Worm (Caenorhabditis elegans): ENCODE data around the gene glb-31.

glb-31 gene

ce11 chrII:1285514-1285913 is 15.9 kb downstream of the glb-31 start, which contains the start of the genes Y57G7A.6 and Y57G7A.3:
Y57G7A.6 (minus strand) TSS chrII:1285614.
Y57G7A.3 (plus strand) TSS chrII:1285782.
- no peak for TF ChIP-seq nhr-76 (tag; optimal IDR thresholded peaks at IDR 0.05)
- TF ChIP-seq tra-1 (GFP tag; IDR thresholded peaks at IDR 0.05) = no peak
- TF ChIP-seq Y48G9A.11 (GFP tag; IDR thresholded peaks at IDR 0.05) = no peak
- no peak for TF ChIP-seq dmd-6 (GFP tag; IDR thresholded peaks at IDR 0.05)
- TF ChIP-seq pha-4 (GFP tag; IDR thresholded peaks at IDR 0.05) = no peak
- no peak for TF ChIP-seq pha-4 (tag; optimal IDR thresholded peaks at IDR 0.05)
- TF ChIP-seq ama-1 (optimal IDR thresholded peaks at IDR 0.05) = no peak
- TF ChIP-seq nhr-42 (GFP tag; IDR thresholded peaks at IDR 0.05) = no peak
- no peak for TF ChIP-seq nhr-28 (tag; optimal IDR thresholded peaks at IDR 0.05)
- TF ChIP-seq pqm-1 (tag; optimal IDR thresholded peaks at IDR 0.05) = no peak
- TF ChIP-seq dve-1 (tag; optimal IDR thresholded peaks at IDR 0.05; ENCODE audit: insufficient read depth) = no peak

- TF ChIP-seq Y48G9A.11 (GFP tag; IDR thresholded peaks at IDR 0.05) (no peak), lsy-2 (tag; optimal IDR thresholded peaks at IDR 0.05) (no peak), jun-1 (tag; optimal IDR thresholded peaks at IDR 0.05) (no peak), set-16 (GFP tag; IDR thresholded peaks at IDR 0.05) (peak; percentile 18; the same call in 1 of the 2 replicates)
Measured at ce11 chrII:1284985-1285384, 16.5 kb downstream of the glb-31 start.

- TF ChIP-seq aha-1 (tag) = peak; percentile 18
Measured at ce11 chrII:1278350-1278749, 23.1 kb downstream of the glb-31 start, which contains the start of gene srz-63. srz-63 (plus strand) TSS chrII:1278650.

ce11 chrII:1276778-1277177 is 24.7 kb downstream of the glb-31 start, which contains the start of gene Y57G7A.11:
Y57G7A.11 (minus strand) TSS chrII:1276878.
- no peak for TF ChIP-seq nhr-28 (tag; optimal IDR thresholded peaks at IDR 0.05)
- no peak for TF ChIP-seq tra-1 (GFP tag; IDR thresholded peaks at IDR 0.05)
- no peak for TF ChIP-seq ZK337.2 (GFP tag; IDR thresholded peaks at IDR 0.05)
- TF ChIP-seq spr-3 (GFP tag; optimal IDR thresholded peaks at IDR 0.05) = no peak
- TF ChIP-seq zfp-3 (GFP tag; conservative IDR thresholded peaks at IDR 0.05) = no peak
- no peak for TF ChIP-seq madf-9 (GFP tag; conservative IDR thresholded peaks at IDR 0.05)
- TF ChIP-seq nhr-11 (tag; optimal IDR thresholded peaks at IDR 0.05) = no peak
- TF ChIP-seq attf-4 (tag; optimal IDR thresholded peaks at IDR 0.05) = no peak
- TF ChIP-seq ztf-11 (tag; optimal IDR thresholded peaks at IDR 0.05) = no peak
- no peak for TF ChIP-seq zip-2 (tag; optimal IDR thresholded peaks at IDR 0.05)
- TF ChIP-seq nhr-111 (GFP tag; optimal IDR thresholded peaks at IDR 0.05) = no peak
- TF ChIP-seq dve-1 (tag; optimal IDR thresholded peaks at IDR 0.05; ENCODE audit: insufficient read depth) = no peak
- no peak for TF ChIP-seq saeg-2 (GFP tag; IDR thresholded peaks at IDR 0.05)
- no peak for TF ChIP-seq Y48G9A.11 (GFP tag; IDR thresholded peaks at IDR 0.05)
- TF ChIP-seq dmd-6 (GFP tag; IDR thresholded peaks at IDR 0.05) = no peak
- no peak for TF ChIP-seq mep-1 (tag; optimal IDR thresholded peaks at IDR 0.05)
- no peak for TF ChIP-seq lin-1 (GFP tag; IDR thresholded peaks at IDR 0.05)
- TF ChIP-seq F49E8.2 (tag; optimal IDR thresholded peaks at IDR 0.05; ENCODE audit: borderline replicate concordance) = no peak
- TF ChIP-seq ceh-44 (GFP tag; IDR thresholded peaks at IDR 0.05) = no peak
- no peak for TF ChIP-seq zfp-2 (tag; optimal IDR thresholded peaks at IDR 0.05)

- TF ChIP-seq zfp-2 (tag; optimal IDR thresholded peaks at IDR 0.05) (no peak), nhr-102 (tag; optimal IDR thresholded peaks at IDR 0.05) (no peak), nhr-25 (tag; optimal IDR thresholded peaks at IDR 0.05; ENCODE audit: borderline replicate concordance, insufficient read depth) (no peak), hlh-30 (tag; optimal IDR thresholded peaks at IDR 0.05; ENCODE audit: insufficient read depth) (no peak), lim-7 (GFP tag; IDR thresholded peaks at IDR 0.05) (no peak), skn-1 (tag; optimal IDR thresholded peaks at IDR 0.05) (no peak), Y75B8A.6 (GFP tag; IDR thresholded peaks at IDR 0.05) (no peak), nhr-10 (tag; optimal IDR thresholded peaks at IDR 0.05) (no peak), ceh-28 (tag; optimal IDR thresholded peaks at IDR 0.05) (no peak), unc-130 (GFP tag; optimal IDR thresholded peaks at IDR 0.05) (no peak), lin-15B (tag; optimal IDR thresholded peaks at IDR 0.05) (no peak), ceh-20 (GFP tag; IDR thresholded peaks at IDR 0.05) (no peak), sdz-12 (GFP tag; optimal IDR thresholded peaks at IDR 0.05) (no peak), F37D6.2 (tag; optimal IDR thresholded peaks at IDR 0.05) (no peak), spr-3 (GFP tag; optimal IDR thresholded peaks at IDR 0.05) (no peak), arid-1 (GFP tag; conservative IDR thresholded peaks at IDR 0.05) (no peak)
Measured at ce11 chrII:1275439-1275838, 26.0 kb downstream of the glb-31 start, which contains the start of gene Y57G7A.5. Y57G7A.5 (minus strand) TSS chrII:1275539.
